Worm (Caenorhabditis elegans) whole organism, late embryonic: ENCODE data around the gene clx-1.

Experiments used
- C38D4.7 ChIP-seq: fragments of 200-800 bp; sonication (Bioruptor generic); optimal IDR thresholded peaks from 2 replicates; lab custom pipeline; 2018; ENCODE audit warnings: mild to moderate bottlenecking, missing genetic modification characterization, moderate library complexity, missing compliant biosample characterization
- F13H6.1 ChIP-seq: sonication (generic microtip); optimal IDR thresholded peaks from 2 replicates; lab custom pipeline; 2016; ENCODE audit warnings: missing genetic modification characterization, missing compliant biosample characterization
- K02D7.2 ChIP-seq: sonication (generic microtip); optimal IDR thresholded peaks from 2 replicates; lab custom pipeline; 2017; ENCODE audit warnings: mild to moderate bottlenecking, missing genetic modification characterization, missing compliant biosample characterization
- K09A11.1 ChIP-seq: sonication (generic microtip); optimal IDR thresholded peaks from 2 replicates; lab custom pipeline; 2017; ENCODE audit warnings: antibody characterized with exemption, mild to moderate bottlenecking, missing genetic modification characterization, missing compliant biosample characterization; ENCODE audit not compliant: insufficient read depth
- T23F11.4 ChIP-seq: fragments of 200-800 bp; sonication (Bioruptor generic); optimal IDR thresholded peaks from 2 replicates; lab custom pipeline; 2018; ENCODE audit warnings: mild to moderate bottlenecking, missing genetic modification characterization, missing compliant biosample characterization
- ahr-1 ChIP-seq: sonication (generic microtip); optimal IDR thresholded peaks from 2 replicates; lab custom pipeline; 2016; ENCODE audit warnings: missing genetic modification characterization, missing compliant biosample characterization
- ceh-18 ChIP-seq: sonication (generic microtip); optimal IDR thresholded peaks from 2 replicates; lab custom pipeline; 2016; ENCODE audit warnings: missing genetic modification characterization, missing compliant biosample characterization
- ceh-22 ChIP-seq: sonication (generic microtip); optimal IDR thresholded peaks from 2 replicates; lab custom pipeline; 2017; ENCODE audit warnings: missing biosample characterization, missing genetic modification characterization
- ceh-24 ChIP-seq: sonication (generic microtip); optimal IDR thresholded peaks from 2 replicates; lab custom pipeline; 2016; ENCODE audit warnings: mild to moderate bottlenecking, missing genetic modification characterization, missing compliant biosample characterization
- ceh-30 ChIP-seq: fragments of 150-350 bp; optimal IDR thresholded peaks from 2 replicates; lab custom pipeline; 2014; ENCODE audit warnings: missing biosample characterization, missing genetic modification characterization
- ceh-31 ChIP-seq: sonication (generic microtip); optimal IDR thresholded peaks from 2 replicates; lab custom pipeline; 2016; ENCODE audit warnings: missing genetic modification characterization, missing compliant biosample characterization
- ceh-45 ChIP-seq: fragments of 200-800 bp; sonication (Bioruptor generic); IDR thresholded peaks from 2 replicates; pipeline ENCODE4 v1.3.6; 2022; ENCODE audit warnings: missing genetic modification reagents, missing genetic modification characterization, missing compliant biosample characterization
- ceh-48 ChIP-seq: sonication (generic microtip); optimal IDR thresholded peaks from 2 replicates; lab custom pipeline; 2016; ENCODE audit warnings: missing genetic modification characterization, inconsistent platforms, missing compliant biosample characterization
- ceh-6 ChIP-seq: fragments of 200-800 bp; sonication (Bioruptor generic); optimal IDR thresholded peaks from 2 replicates; lab custom pipeline; 2018; ENCODE audit warnings: mild to moderate bottlenecking, missing genetic modification characterization, missing compliant biosample characterization
- ceh-9 ChIP-seq: sonication (generic microtip); optimal IDR thresholded peaks from 2 replicates; lab custom pipeline; 2016; ENCODE audit warnings: mild to moderate bottlenecking, missing genetic modification characterization, inconsistent platforms, missing compliant biosample characterization
- che-1 ChIP-seq: sonication (generic microtip); optimal IDR thresholded peaks from 2 replicates; lab custom pipeline; 2016; ENCODE audit warnings: mild to moderate bottlenecking, missing genetic modification characterization, missing compliant biosample characterization
- dmd-4 ChIP-seq: sonication (generic microtip); optimal IDR thresholded peaks from 2 replicates; lab custom pipeline; 2016; ENCODE audit warnings: borderline replicate concordance, missing genetic modification characterization, missing compliant biosample characterization
- dve-1 ChIP-seq: sonication (generic microtip); optimal IDR thresholded peaks from 2 replicates; lab custom pipeline; 2017; ENCODE audit warnings: antibody characterized with exemption, mild to moderate bottlenecking, missing genetic modification characterization, missing compliant biosample characterization
- elt-2 ChIP-seq: sonication (generic microtip); optimal IDR thresholded peaks from 2 replicates; lab custom pipeline; 2016; ENCODE audit warnings: missing genetic modification reagents, missing genetic modification characterization, missing compliant biosample characterization
- elt-4 ChIP-seq: sonication (generic microtip); optimal IDR thresholded peaks from 2 replicates; lab custom pipeline; 2016; ENCODE audit warnings: missing genetic modification characterization, missing compliant biosample characterization
- ets-4 ChIP-seq: sonication (generic microtip); optimal IDR thresholded peaks from 2 replicates; lab custom pipeline; 2016; ENCODE audit warnings: missing genetic modification characterization, missing compliant biosample characterization
- eyg-1 ChIP-seq: sonication (generic microtip); optimal IDR thresholded peaks from 2 replicates; lab custom pipeline; 2016; ENCODE audit warnings: missing genotype, missing genetic modification characterization, missing compliant biosample characterization
- fax-1 ChIP-seq: sonication (generic microtip); optimal IDR thresholded peaks from 2 replicates; lab custom pipeline; 2016; ENCODE audit warnings: missing genotype, missing genetic modification characterization, missing compliant biosample characterization
- fkh-10 ChIP-seq: fragments of 150-350 bp; optimal IDR thresholded peaks from 2 replicates; lab custom pipeline; 2014; ENCODE audit warnings: missing biosample characterization, missing genetic modification reagents, missing genetic modification characterization
- gmeb-2 ChIP-seq: sonication (generic microtip); optimal IDR thresholded peaks from 2 replicates; lab custom pipeline; 2016; ENCODE audit warnings: missing genetic modification characterization, inconsistent platforms, missing compliant biosample characterization
- hlh-13 ChIP-seq: fragments of 200-800 bp; sonication (Bioruptor generic); optimal IDR thresholded peaks from 2 replicates; lab custom pipeline; 2018; ENCODE audit warnings: mild to moderate bottlenecking, missing genetic modification characterization, missing compliant biosample characterization
- lin-11 ChIP-seq: fragments of 200-800 bp; sonication (Bioruptor generic); optimal IDR thresholded peaks from 2 replicates; lab custom pipeline; 2018; ENCODE audit warnings: mild to moderate bottlenecking, missing genetic modification characterization, missing compliant biosample characterization
- mec-3 ChIP-seq: sonication (generic microtip); optimal IDR thresholded peaks from 2 replicates; lab custom pipeline; 2016; ENCODE audit warnings: borderline replicate concordance, missing genetic modification characterization, missing compliant biosample characterization
- nfya-1 ChIP-seq: sonication (generic microtip); optimal IDR thresholded peaks from 2 replicates; lab custom pipeline; 2017; ENCODE audit warnings: missing genetic modification characterization, mild to moderate bottlenecking, missing compliant biosample characterization, antibody characterized with exemption, moderate library complexity
- odd-2 ChIP-seq: sonication (generic microtip); optimal IDR thresholded peaks from 2 replicates; lab custom pipeline; 2017; ENCODE audit warnings: antibody characterized with exemption, mild to moderate bottlenecking, missing genetic modification characterization, missing compliant biosample characterization
- pha-4 ChIP-seq: fragments of 150-350 bp; optimal IDR thresholded peaks from 2 replicates; lab custom pipeline; 2018; ENCODE audit warnings: missing biosample characterization, missing genetic modification reagents, missing genetic modification characterization
- pqm-1 ChIP-seq: sonication (generic microtip); optimal IDR thresholded peaks from 2 replicates; lab custom pipeline; 2016; ENCODE audit warnings: missing genetic modification characterization, missing compliant biosample characterization
- rnt-1 ChIP-seq: sonication (generic microtip); optimal IDR thresholded peaks from 2 replicates; lab custom pipeline; 2016; ENCODE audit warnings: missing genetic modification characterization, missing compliant biosample characterization
- sox-2 ChIP-seq: fragments of 200-800 bp; sonication (Bioruptor generic); IDR thresholded peaks from 2 replicates; pipeline ENCODE4 v1.3.6; 2022; ENCODE audit warnings: missing genetic modification reagents, missing genetic modification characterization, missing compliant biosample characterization
- sox-4 ChIP-seq: sonication (generic microtip); optimal IDR thresholded peaks from 2 replicates; lab custom pipeline; 2017; ENCODE audit warnings: mild to moderate bottlenecking, missing genetic modification characterization, inconsistent platforms, missing compliant biosample characterization
- tbx-2 ChIP-seq: sonication (generic microtip); optimal IDR thresholded peaks from 2 replicates; lab custom pipeline; 2016; ENCODE audit warnings: missing genetic modification characterization, missing compliant biosample characterization
- tbx-7 ChIP-seq: sonication (generic microtip); optimal IDR thresholded peaks from 2 replicates; lab custom pipeline; 2016; ENCODE audit warnings: missing genotype, missing genetic modification characterization, missing compliant biosample characterization
- unc-3 ChIP-seq, 2 experiments: fragments of 200-800 bp in 1 of 2; sonication (Bioruptor generic) in 1 of 2; sonication (generic microtip) in 1 of 2; conservative IDR thresholded peaks in 1 of 2; optimal IDR thresholded peaks in 1 of 2; 2 replicates each; pipeline versions ENCODE4 v1.3.6 to Lab custom; 2016 to 2022; ENCODE audit warnings: missing compliant biosample characterization in 2 of 2, missing genetic modification characterization in 2 of 2, missing genetic modification reagents in 1 of 2
- unc-55 ChIP-seq: sonication (generic microtip); optimal IDR thresholded peaks from 2 replicates; lab custom pipeline; 2017; ENCODE audit warnings: missing biosample characterization, missing genetic modification reagents, missing genetic modification characterization
- unc-86 ChIP-seq: sonication (generic microtip); optimal IDR thresholded peaks from 2 replicates; lab custom pipeline; 2016; ENCODE audit warnings: missing genetic modification characterization, missing compliant biosample characterization
- zip-5 ChIP-seq: sonication (generic microtip); optimal IDR thresholded peaks from 2 replicates; lab custom pipeline; 2016; ENCODE audit warnings: missing genetic modification characterization, missing compliant biosample characterization
- ztf-16 ChIP-seq: sonication (generic microtip); optimal IDR thresholded peaks from 2 replicates; lab custom pipeline; 2017; ENCODE audit warnings: missing genetic modification characterization, missing compliant biosample characterization

The clx-1 gene

DNA sequence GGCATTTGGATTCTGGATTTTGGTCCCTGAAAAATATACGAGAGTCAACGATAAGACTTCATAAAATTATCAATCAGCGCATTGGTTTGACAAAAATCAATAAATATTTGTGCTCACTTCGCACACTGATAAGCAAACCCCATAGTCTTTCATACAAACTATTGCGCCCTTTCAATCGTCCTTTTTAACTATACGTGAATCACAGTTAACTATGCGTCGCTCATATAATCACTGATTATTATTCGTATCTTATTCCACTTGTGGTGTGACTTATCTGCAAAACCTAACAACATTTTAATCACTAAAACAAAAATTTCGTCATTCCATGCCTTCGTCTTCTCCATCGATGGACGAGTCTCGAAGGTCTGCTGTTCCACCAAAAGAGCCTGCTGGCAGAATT lies 23.6 kb upstream of the clx-1 start, which contains the start of gene nhr-8:
Gene nhr-8, plus strand, starts transcription at position 160 of the 400 bp plus-strand sequence.
- TF ChIP-seq elt-2 (tag; lab: Kevin White, UChicago) (peak; percentile 89), dmd-4 (tag; lab: Kevin White, UChicago) (no peak)

- TF ChIP-seq fax-1 (tag; lab: Kevin White, UChicago) = no peak
Measured at ce11 chrIV:7712252-7712651, 22.2 kb upstream of the clx-1 start.

- no peak for TF ChIP-seq T23F11.4 (GFP tag; lab: Kevin White, UChicago)
- TF ChIP-seq C38D4.7 (GFP tag; lab: Kevin White, UChicago) = no peak
- TF ChIP-seq ahr-1 (tag; lab: Kevin White, UChicago) = no peak
- no peak for TF ChIP-seq hlh-13 (GFP tag; lab: Kevin White, UChicago)
- TF ChIP-seq eyg-1 (tag; lab: Kevin White, UChicago) = no peak
- no peak for TF ChIP-seq unc-86 (tag; lab: Kevin White, UChicago)
- TF ChIP-seq ceh-31 = no peak
- TF ChIP-seq odd-2 (tag; lab: Kevin White, UChicago) = no peak
Measured at ce11 chrIV:7717916-7718315, 16.5 kb upstream of the clx-1 start, which contains the start of gene F33D4.6. Gene F33D4.6, minus strand, starts transcription at chrIV:7718016.

ce11 chrIV:7722806-7723205 lies 11.6 kb upstream of the clx-1 start, which contains the start of gene C50F7.6:
Gene C50F7.6, minus strand, starts transcription at chrIV:7723199.
- TF ChIP-seq ztf-16 = no peak
- no peak for TF ChIP-seq che-1 (tag; lab: Kevin White, UChicago)
- TF ChIP-seq elt-4 = no peak
- TF ChIP-seq pha-4 (tag; lab: Kevin White, UChicago) = no peak
- no peak for TF ChIP-seq tbx-7 (tag; lab: Kevin White, UChicago)
- TF ChIP-seq mec-3 (tag; lab: Kevin White, UChicago) = no peak
- no peak for TF ChIP-seq ceh-30 (tag; lab: Kevin White, UChicago)
- TF ChIP-seq unc-3 (GFP tag; conservative IDR thresholded peaks at IDR 0.05; lab: Robert Waterston, UW) = no peak
- no peak for TF ChIP-seq unc-3 (tag; optimal IDR thresholded peaks at IDR 0.05; lab: Kevin White, UChicago)
- no peak for TF ChIP-seq tbx-2 (tag; lab: Kevin White, UChicago)
- TF ChIP-seq ceh-48 (tag; lab: Kevin White, UChicago) = no peak
- TF ChIP-seq elt-2 (tag; lab: Kevin White, UChicago) = no peak
- TF ChIP-seq K02D7.2 = no peak
- no peak for TF ChIP-seq fkh-10 (GFP tag; lab: Kevin White, UChicago)
- TF ChIP-seq F13H6.1 = no peak
- no peak for TF ChIP-seq dve-1 (tag; lab: Kevin White, UChicago)
- TF ChIP-seq ceh-22 (tag; lab: Kevin White, UChicago) = no peak
- no peak for TF ChIP-seq lin-11
- no peak for TF ChIP-seq zip-5 (tag; lab: Kevin White, UChicago)

ce11 chrIV:7723555-7723954 lies 10.9 kb upstream of the clx-1 start:
- TF ChIP-seq pqm-1 (tag; lab: Kevin White, UChicago) (no peak), ceh-6 (GFP tag; lab: Kevin White, UChicago) (no peak), K09A11.1 (no peak), unc-55 (GFP tag; lab: Kevin White, UChicago) (peak; percentile 95), sox-4 (tag; lab: Kevin White, UChicago) (no peak), nfya-1 (tag; lab: Kevin White, UChicago) (no peak), ceh-45 (GFP tag; lab: Robert Waterston, UW) (no peak), fax-1 (tag; lab: Kevin White, UChicago) (no peak), sox-2 (GFP tag; lab: Robert Waterston, UW) (no peak), zip-5 (tag; lab: Kevin White, UChicago) (no peak), rnt-1 (tag; lab: Kevin White, UChicago) (peak; percentile 22), gmeb-2 (no peak), ceh-30 (tag; lab: Kevin White, UChicago) (no peak), dve-1 (tag; lab: Kevin White, UChicago) (no peak), ceh-24 (tag; lab: Kevin White, UChicago) (no peak), elt-2 (tag; lab: Kevin White, UChicago) (no peak), ets-4 (tag; lab: Kevin White, UChicago) (no peak), ceh-48 (tag; lab: Kevin White, UChicago) (no peak), ceh-9 (tag; lab: Kevin White, UChicago) (no peak), ztf-16 (no peak), ceh-18 (peak; percentile 44), mec-3 (tag; lab: Kevin White, UChicago) (no peak)
